Worm (Caenorhabditis elegans): ENCODE measurements around the gene tmem-138.
A peak's percentile ranks its signal among the peaks of the same experiment; 100 is the strongest.

tmem-138 gene

DNA sequence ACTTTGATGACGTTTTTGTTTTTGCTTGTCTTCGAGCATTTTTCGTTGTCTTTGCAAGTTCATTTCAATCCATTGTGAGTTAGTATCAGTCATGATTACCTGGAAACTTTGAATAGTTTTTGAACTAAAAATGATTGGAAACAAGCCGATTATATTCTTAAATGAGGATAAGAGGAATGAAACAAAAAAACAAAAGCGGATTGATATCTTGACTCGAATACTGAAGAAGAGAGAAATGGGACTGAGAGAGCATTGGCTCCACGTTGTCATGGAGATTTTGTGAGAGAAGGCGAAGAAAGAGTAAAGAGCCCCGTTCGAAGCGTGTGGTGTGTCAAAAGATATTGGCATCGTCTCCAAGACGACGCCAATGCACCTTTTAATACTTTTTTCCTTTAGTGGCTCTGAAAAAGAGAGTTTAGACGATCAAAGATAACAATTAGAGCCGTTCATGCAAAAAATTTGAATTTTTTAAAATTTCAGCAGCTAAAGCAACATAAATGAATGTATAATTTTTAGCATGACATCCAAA lies at the start of gene tmem-138, which contains the start of gene tub-1:
Gene tmem-138 (plus strand): TSS at position 479 of the 529 bp plus-strand sequence.
Gene tub-1 (minus strand): TSS at position 101 of the 529 bp plus-strand sequence.
- TF ChIP-seq eyg-1 (tag; optimal IDR thresholded peaks at IDR 0.05) (no peak), gmeb-2 (tag; optimal IDR thresholded peaks at IDR 0.05) (no peak)

DNA sequence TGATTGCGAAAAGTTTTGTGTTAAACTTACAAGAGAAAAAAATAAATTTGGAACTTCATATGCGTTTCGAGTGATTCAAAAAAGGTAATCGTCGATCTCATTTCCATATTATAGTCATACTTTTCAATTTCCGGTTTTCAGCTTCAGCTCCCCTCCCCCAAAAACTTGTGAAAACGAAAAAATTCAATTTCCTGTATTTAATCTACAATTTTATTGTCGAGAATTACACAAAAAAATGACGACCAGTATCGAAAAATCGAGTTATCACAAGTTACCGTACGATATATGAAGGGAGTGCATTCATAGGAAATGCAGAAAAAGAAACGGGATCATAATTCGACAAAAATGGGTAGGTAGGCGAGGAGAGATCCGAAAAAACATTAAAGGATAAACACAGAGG lies 45.1 kb upstream of the tmem-138 start, which contains the start of gene lron-4:
Gene lron-4 (minus strand): TSS at position 101 of the 400 bp plus-strand sequence.
- TF ChIP-seq K02D7.2 (tag; optimal IDR thresholded peaks at IDR 0.05), result no peak
- no peak for TF ChIP-seq che-1 (tag; optimal IDR thresholded peaks at IDR 0.05)
- no peak for TF ChIP-seq tbx-7 (tag; optimal IDR thresholded peaks at IDR 0.05)
- TF ChIP-seq pqm-1 (tag; optimal IDR thresholded peaks at IDR 0.05), result no peak
- TF ChIP-seq unc-3 (GFP tag; conservative IDR thresholded peaks at IDR 0.05), result no peak
- no peak for TF ChIP-seq unc-3 (tag; optimal IDR thresholded peaks at IDR 0.05)
- no peak for TF ChIP-seq ets-4 (tag; optimal IDR thresholded peaks at IDR 0.05)
- no peak for TF ChIP-seq pag-3 (tag; optimal IDR thresholded peaks at IDR 0.05; ENCODE audit: borderline replicate concordance)

DNA sequence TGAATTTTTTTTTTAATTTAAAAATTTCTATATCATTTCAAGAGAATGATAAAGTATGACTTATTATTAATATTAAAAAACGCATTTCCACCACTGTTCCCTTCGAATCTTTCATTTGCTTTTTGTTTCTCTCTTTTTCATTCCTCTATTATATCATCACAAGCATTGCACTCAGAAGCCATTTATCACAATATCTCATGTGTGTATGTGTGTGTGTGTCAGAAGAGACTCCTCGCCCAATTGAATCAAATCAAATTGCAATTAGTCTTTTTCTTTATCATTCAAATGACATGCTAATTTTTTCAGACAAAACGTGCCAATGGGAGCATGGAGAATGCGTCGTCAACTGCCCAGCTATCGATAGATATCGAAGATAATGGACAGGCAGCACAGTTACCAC lies 41.0 kb upstream of the tmem-138 start, which contains the start of gene unc-105:
Gene unc-105 (plus strand): TSS at position 301 of the 400 bp plus-strand sequence.
- TF ChIP-seq C38D4.7 (GFP tag; optimal IDR thresholded peaks at IDR 0.05), result no peak
- TF ChIP-seq ref-2 (tag; optimal IDR thresholded peaks at IDR 0.05), result no peak
- no peak for TF ChIP-seq pat-9 (tag; optimal IDR thresholded peaks at IDR 0.05)
- TF ChIP-seq eyg-1 (tag; optimal IDR thresholded peaks at IDR 0.05), result no peak
- TF ChIP-seq ceh-45 (GFP tag; IDR thresholded peaks at IDR 0.05), result no peak
- TF ChIP-seq mec-3 (tag; optimal IDR thresholded peaks at IDR 0.05; ENCODE audit: borderline replicate concordance), result no peak
- no peak for TF ChIP-seq fax-1 (tag; optimal IDR thresholded peaks at IDR 0.05)
- TF ChIP-seq npax-4 (tag; optimal IDR thresholded peaks at IDR 0.05), result no peak
- TF ChIP-seq hlh-6 (tag; optimal IDR thresholded peaks at IDR 0.05), result no peak
- TF ChIP-seq ets-4 (tag; optimal IDR thresholded peaks at IDR 0.05), result no peak
- no peak for TF ChIP-seq tbx-7 (tag; optimal IDR thresholded peaks at IDR 0.05)
- TF ChIP-seq fkh-6 (tag; optimal IDR thresholded peaks at IDR 0.05), result no peak
- TF ChIP-seq unc-86 (tag; optimal IDR thresholded peaks at IDR 0.05), result no peak

DNA sequence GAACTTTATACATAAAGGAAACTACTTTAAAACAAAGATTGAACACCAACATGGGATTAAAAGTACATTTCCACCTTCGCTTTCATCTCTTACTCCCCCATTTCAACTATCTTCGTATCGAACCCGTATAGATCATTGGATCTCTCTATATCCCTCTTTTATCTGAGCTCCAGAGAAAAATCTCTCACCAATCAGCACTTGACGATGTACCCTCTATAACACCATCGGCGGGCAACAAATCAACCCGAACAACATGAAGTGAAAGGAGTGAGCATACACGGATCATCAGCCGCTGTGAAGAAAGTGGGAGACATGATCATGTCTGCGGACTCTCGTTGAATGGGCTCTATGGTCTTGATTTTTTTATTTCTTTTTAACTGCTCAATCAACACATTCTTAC lies 39.7 kb upstream of the tmem-138 start:
- TF ChIP-seq hlh-13 (GFP tag; optimal IDR thresholded peaks at IDR 0.05) (no peak), nfya-1 (tag; optimal IDR thresholded peaks at IDR 0.05) (peak; percentile 77)

DNA sequence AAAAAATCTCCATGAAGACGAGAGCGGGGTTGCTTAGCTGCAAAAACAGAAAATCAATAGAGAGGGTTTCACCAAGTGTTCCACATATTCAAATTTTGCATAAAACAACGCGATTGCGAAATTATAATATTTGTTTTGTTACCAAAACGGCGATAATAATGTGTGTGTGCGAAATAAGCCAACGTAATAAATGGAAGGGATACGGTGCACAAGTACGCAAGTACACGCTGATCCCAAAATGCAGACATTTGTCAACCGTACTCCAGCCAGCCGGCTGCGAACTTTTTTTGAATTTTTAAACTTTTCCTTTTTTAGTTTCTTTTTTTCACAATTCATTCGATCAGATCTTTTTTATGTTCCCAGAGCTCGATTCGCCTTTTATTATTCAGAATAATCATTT lies 32.3 kb upstream of the tmem-138 start, which contains the start of gene ire-1:
Gene ire-1 (minus strand): TSS at position 44 of the 400 bp plus-strand sequence.
- TF ChIP-seq ref-2 (tag; optimal IDR thresholded peaks at IDR 0.05) (no peak), K02D7.2 (tag; optimal IDR thresholded peaks at IDR 0.05) (no peak), pag-3 (tag; optimal IDR thresholded peaks at IDR 0.05; ENCODE audit: borderline replicate concordance) (no peak), ceh-34 (tag; optimal IDR thresholded peaks at IDR 0.05) (no peak), nfya-1 (tag; optimal IDR thresholded peaks at IDR 0.05) (peak; percentile 73), pha-2 (tag; optimal IDR thresholded peaks at IDR 0.05) (no peak), ceh-48 (tag; optimal IDR thresholded peaks at IDR 0.05) (no peak), syd-9 (tag; optimal IDR thresholded peaks at IDR 0.05) (no peak), C38D4.7 (GFP tag; optimal IDR thresholded peaks at IDR 0.05) (no peak), dmd-4 (tag; optimal IDR thresholded peaks at IDR 0.05; ENCODE audit: borderline replicate concordance) (no peak), hlh-13 (GFP tag; optimal IDR thresholded peaks at IDR 0.05) (no peak), hlh-8 (tag; optimal IDR thresholded peaks at IDR 0.05) (no peak), eyg-1 (tag; optimal IDR thresholded peaks at IDR 0.05) (no peak), ceh-45 (GFP tag; IDR thresholded peaks at IDR 0.05) (no peak), ceh-9 (tag; optimal IDR thresholded peaks at IDR 0.05) (no peak), elt-4 (tag; optimal IDR thresholded peaks at IDR 0.05) (no peak), dve-1 (tag; optimal IDR thresholded peaks at IDR 0.05) (peak; percentile 53), pax-1 (tag; optimal IDR thresholded peaks at IDR 0.05) (no peak), zip-5 (tag; optimal IDR thresholded peaks at IDR 0.05) (no peak), T23F11.4 (GFP tag; optimal IDR thresholded peaks at IDR 0.05) (no peak), K09A11.1 (tag; optimal IDR thresholded peaks at IDR 0.05; ENCODE audit: insufficient read depth) (no peak), mec-3 (tag; optimal IDR thresholded peaks at IDR 0.05; ENCODE audit: borderline replicate concordance) (no peak), ceh-6 (GFP tag; optimal IDR thresholded peaks at IDR 0.05) (no peak), hlh-6 (tag; optimal IDR thresholded peaks at IDR 0.05) (no peak), elt-2 (tag; optimal IDR thresholded peaks at IDR 0.05) (peak; percentile 3), fax-1 (tag; optimal IDR thresholded peaks at IDR 0.05) (no peak), unc-42 (tag; optimal IDR thresholded peaks at IDR 0.05) (peak; percentile 34), sox-4 (tag; optimal IDR thresholded peaks at IDR 0.05) (no peak), npax-4 (tag; optimal IDR thresholded peaks at IDR 0.05) (no peak), rnt-1 (tag; optimal IDR thresholded peaks at IDR 0.05) (no peak), ceh-31 (tag; optimal IDR thresholded peaks at IDR 0.05) (peak; percentile 37), che-1 (tag; optimal IDR thresholded peaks at IDR 0.05) (no peak), ceh-2 (tag; optimal IDR thresholded peaks at IDR 0.05) (no peak)
